Worm (Caenorhabditis elegans): Measurements from ENCODE around the gene glb-9.
A peak's percentile ranks its signal among the peaks of the same experiment; 100 is the strongest.

The glb-9 gene

ce11 chrII:7494155-7494554, 25.0 kb downstream of the glb-9 start, which contains the start of gene R10H1.1:
Gene R10H1.1, plus strand, starts transcription at chrII:7494455.
- TF ChIP-seq him-1 (tag; optimal IDR thresholded peaks at IDR 0.05) = no peak
- TF ChIP-seq W03F9.2 (tag; optimal IDR thresholded peaks at IDR 0.05) = no peak
- TF ChIP-seq dao-5 (tag; optimal IDR thresholded peaks at IDR 0.05) = no peak

DNA sequence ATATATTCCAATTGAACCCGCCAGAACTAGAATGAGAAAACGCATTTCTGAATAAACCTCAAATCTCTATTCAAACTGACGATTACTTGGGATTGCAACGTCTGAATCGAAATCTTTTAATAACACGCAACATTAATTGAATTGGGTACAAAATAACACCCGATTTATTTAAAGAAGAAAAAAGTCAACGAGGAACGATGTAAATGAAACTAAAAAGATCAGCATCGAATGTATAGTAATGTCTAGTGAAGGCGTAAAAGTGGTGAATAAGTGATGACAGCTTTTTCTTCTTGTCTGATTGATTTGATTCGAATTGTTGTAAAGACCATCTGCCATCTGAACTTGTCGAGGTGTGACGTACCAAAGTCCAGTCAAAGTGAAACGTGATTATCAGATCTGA, 25.5 kb downstream of the glb-9 start, which contains the start of gene nas-23:
Gene nas-23, minus strand, starts transcription at position 101 of the 400 bp plus-strand sequence.
- no peak for TF ChIP-seq him-1 (tag; optimal IDR thresholded peaks at IDR 0.05)

DNA sequence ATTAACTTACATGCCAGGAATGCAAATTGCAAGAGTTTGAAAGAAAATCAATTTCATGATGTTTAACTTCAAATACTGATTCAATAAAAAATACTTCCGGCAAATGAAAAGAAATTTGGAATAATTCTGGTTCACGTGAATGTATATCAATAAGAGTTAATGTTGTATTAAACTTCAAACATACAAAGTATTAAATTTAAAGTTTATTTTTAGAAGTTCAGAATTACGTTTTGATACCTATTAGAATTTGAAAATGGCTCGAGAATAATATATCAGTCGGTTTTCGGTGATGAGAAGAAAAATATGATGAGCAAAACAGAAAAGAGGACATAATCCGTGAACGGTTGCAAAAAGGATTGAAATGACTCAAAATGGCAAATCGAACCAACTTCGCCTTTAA, 29.5 kb downstream of the glb-9 start, which contains the start of gene D1022.9:
Gene D1022.9, minus strand, starts transcription at position 101 of the 400 bp plus-strand sequence.
- TF ChIP-seq dao-5 (tag; optimal IDR thresholded peaks at IDR 0.05) (no peak), him-1 (tag; optimal IDR thresholded peaks at IDR 0.05) (no peak), W03F9.2 (tag; optimal IDR thresholded peaks at IDR 0.05) (no peak)

- no peak for TF ChIP-seq W03F9.2 (tag; optimal IDR thresholded peaks at IDR 0.05)
- no peak for TF ChIP-seq dao-5 (tag; optimal IDR thresholded peaks at IDR 0.05)
- no peak for TF ChIP-seq him-1 (tag; optimal IDR thresholded peaks at IDR 0.05)
Observed at ce11 chrII:7483009-7483408, 36.1 kb downstream of the glb-9 start, which contains the start of gene cah-2. Gene cah-2, minus strand, starts transcription at chrII:7483109.

ce11 chrII:7478487-7479234, 40.5 kb downstream of the glb-9 start, which contains the start of the genes aka-1 and ubc-6:
Gene aka-1, minus strand, starts transcription at chrII:7478537.
Gene ubc-6, plus strand, starts transcription at chrII:7479187.
- TF ChIP-seq dao-5 (tag; optimal IDR thresholded peaks at IDR 0.05) (peak; percentile 7), W03F9.2 (tag; optimal IDR thresholded peaks at IDR 0.05) (peak; percentile 71), him-1 (tag; optimal IDR thresholded peaks at IDR 0.05) (peak; percentile 78)

DNA sequence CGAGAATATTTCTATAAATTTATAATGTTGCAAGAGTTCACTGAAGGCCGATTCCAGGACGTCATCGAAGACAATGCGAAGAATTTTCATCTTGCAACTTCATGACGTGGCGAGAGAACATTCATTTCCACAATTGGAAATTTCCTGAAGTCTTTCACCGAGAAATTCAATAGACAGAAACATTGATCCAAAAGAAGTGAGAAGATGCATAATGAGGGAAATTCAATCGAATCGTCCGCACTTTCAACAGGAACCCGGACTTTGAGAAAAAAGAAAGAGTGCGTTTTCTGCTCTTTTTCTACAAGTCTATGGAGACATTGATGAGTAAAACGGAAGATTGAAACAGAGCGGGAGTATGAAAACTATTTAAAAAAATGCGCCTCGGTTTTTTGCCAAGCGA, 49.8 kb downstream of the glb-9 start:
- no peak for TF ChIP-seq him-1 (tag; optimal IDR thresholded peaks at IDR 0.05)
- TF ChIP-seq W03F9.2 (tag; optimal IDR thresholded peaks at IDR 0.05) = no peak
- TF ChIP-seq dao-5 (tag; optimal IDR thresholded peaks at IDR 0.05) = no peak

ce11 chrII:7465519-7465918, 53.6 kb downstream of the glb-9 start, which contains the start of gene sro-1:
Gene sro-1, minus strand, starts transcription at chrII:7465619.
- TF ChIP-seq dao-5 (tag; optimal IDR thresholded peaks at IDR 0.05) (no peak), W03F9.2 (tag; optimal IDR thresholded peaks at IDR 0.05) (no peak), him-1 (tag; optimal IDR thresholded peaks at IDR 0.05) (no peak)

DNA sequence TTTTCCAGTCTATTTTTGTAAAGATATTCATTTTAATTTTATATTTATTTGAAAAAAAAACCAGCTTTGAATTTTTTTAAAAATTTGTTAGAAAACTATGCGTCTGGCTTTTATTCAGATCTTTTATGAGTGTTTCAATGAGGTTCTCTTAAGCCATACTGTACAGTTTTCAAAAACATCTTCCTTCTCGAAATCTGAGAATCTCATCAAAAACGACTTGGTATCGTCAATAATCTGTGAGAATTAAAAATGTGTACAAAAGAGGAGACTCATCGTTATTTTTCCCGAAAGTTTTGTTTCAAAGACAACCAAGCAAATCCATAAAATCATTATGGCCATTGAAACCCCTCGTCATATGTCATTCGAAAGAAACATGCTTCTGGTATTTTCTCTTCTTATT, 59.9 kb downstream of the glb-9 start, which contains the start of gene D1022.2:
Gene D1022.2, plus strand, starts transcription at position 301 of the 400 bp plus-strand sequence.
- no peak for TF ChIP-seq W03F9.2 (tag; optimal IDR thresholded peaks at IDR 0.05)
- TF ChIP-seq him-1 (tag; optimal IDR thresholded peaks at IDR 0.05) = no peak
- TF ChIP-seq dao-5 (tag; optimal IDR thresholded peaks at IDR 0.05) = no peak

DNA sequence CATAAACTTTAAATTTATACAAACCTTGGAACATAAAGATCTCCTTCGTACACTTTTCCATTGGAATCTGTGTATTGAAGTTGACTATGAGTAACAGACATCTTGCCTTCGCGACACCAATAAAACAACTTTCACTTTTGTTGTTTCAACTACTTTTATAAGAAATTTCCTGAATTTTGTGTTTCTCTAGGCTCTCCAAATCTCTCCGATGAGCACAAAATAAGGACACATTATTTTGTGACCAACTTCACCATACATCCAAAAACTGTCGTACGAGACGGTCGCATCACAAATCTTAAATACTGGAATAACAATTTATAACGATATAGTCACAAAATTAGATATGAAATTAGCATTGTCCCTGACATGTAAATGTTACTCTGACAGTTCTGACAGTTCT, 60.4 kb downstream of the glb-9 start, which contains the start of gene D1022.5:
Gene D1022.5, minus strand, starts transcription at position 101 of the 400 bp plus-strand sequence.
- TF ChIP-seq dao-5 (tag; optimal IDR thresholded peaks at IDR 0.05) = no peak
- TF ChIP-seq W03F9.2 (tag; optimal IDR thresholded peaks at IDR 0.05) = no peak
- no peak for TF ChIP-seq him-1 (tag; optimal IDR thresholded peaks at IDR 0.05)

- no peak for TF ChIP-seq him-1 (tag; optimal IDR thresholded peaks at IDR 0.05)
- TF ChIP-seq dao-5 (tag; optimal IDR thresholded peaks at IDR 0.05) = no peak
- no peak for TF ChIP-seq W03F9.2 (tag; optimal IDR thresholded peaks at IDR 0.05)
Observed at ce11 chrII:7457210-7457609, 61.9 kb downstream of the glb-9 start, which contains the start of gene D1022.4. Gene D1022.4, minus strand, starts transcription at chrII:7457292.

Measured in whole organism, L4/young adult.